Worm (Caenorhabditis elegans): Measurements from ENCODE around the gene bli-5.
A peak's percentile ranks its signal among the peaks of the same experiment; 100 is the strongest.

Gene bli-5

ce11 chrIII:13465918-13466592 lies 36.5 kb upstream of the bli-5 start, which contains the start of gene cdk-5 (continued):
- TF ChIP-seq ztf-26 (tag; optimal IDR thresholded peaks at IDR 0.05) (no peak), ceh-40 (GFP tag; IDR thresholded peaks at IDR 0.05) (no peak), hlh-12 (tag; optimal IDR thresholded peaks at IDR 0.05) (no peak), tlf-1 (GFP tag; optimal IDR thresholded peaks at IDR 0.05) (peak; percentile 68), B0035.1 (tag; optimal IDR thresholded peaks at IDR 0.05) (no peak), ztf-28 (GFP tag; IDR thresholded peaks at IDR 0.05) (no peak), Y53G8AR.9 (GFP tag; conservative IDR thresholded peaks at IDR 0.05) (peak; percentile 87; the same call in 1 of the 2 replicates), bed-2 (GFP tag; IDR thresholded peaks at IDR 0.05) (no peak), mcd-1 (GFP tag; IDR thresholded peaks at IDR 0.05) (peak; percentile 68), F52B5.7 (tag; optimal IDR thresholded peaks at IDR 0.05) (no peak), ceh-27 (GFP tag; optimal IDR thresholded peaks at IDR 0.05) (peak; percentile 27), hsf-1 (GFP tag; IDR thresholded peaks at IDR 0.05) (peak; percentile 76), him-1 (tag; optimal IDR thresholded peaks at IDR 0.05) (no peak), egl-18 (GFP tag; IDR thresholded peaks at IDR 0.05) (no peak), F33H1.4 (GFP tag; IDR thresholded peaks at IDR 0.05) (peak; percentile 75), F57A8.1 (GFP tag; optimal IDR thresholded peaks at IDR 0.05) (no peak), nfyb-1 (GFP tag; IDR thresholded peaks at IDR 0.05) (peak; percentile 81), madf-6 (GFP tag; IDR thresholded peaks at IDR 0.05) (peak; percentile 66), T07F8.4 (tag; optimal IDR thresholded peaks at IDR 0.05) (no peak), K11D2.4 (GFP tag; IDR thresholded peaks at IDR 0.05) (peak; percentile 69), ama-1 (optimal IDR thresholded peaks at IDR 0.05) (no peak), ama-1 (GFP tag; optimal IDR thresholded peaks at IDR 0.05) (no peak), lir-1 (GFP tag; conservative IDR thresholded peaks at IDR 0.05) (no peak), Y53F4B.3 (GFP tag; IDR thresholded peaks at IDR 0.05) (no peak), pha-4 (tag; optimal IDR thresholded peaks at IDR 0.05) (peak; percentile 69), nhr-179 (tag; optimal IDR thresholded peaks at IDR 0.05) (no peak), let-607 (tag; optimal IDR thresholded peaks at IDR 0.05) (peak in 1 of 2 experiments; percentile 46), snpc-1.3 (tag; optimal IDR thresholded peaks at IDR 0.05; ENCODE audit: insufficient read depth) (peak; percentile 24), madf-8 (GFP tag; conservative IDR thresholded peaks at IDR 0.05) (no peak), lin-35 (GFP tag; optimal IDR thresholded peaks at IDR 0.05) (peak in 1 of 3 experiments; percentile 82), cebp-2 (GFP tag; IDR thresholded peaks at IDR 0.05) (no peak), madf-3 (GFP tag; IDR thresholded peaks at IDR 0.05) (no peak), Y79H2A.3 (GFP tag; conservative IDR thresholded peaks at IDR 0.05) (no peak), sea-2 (GFP tag; IDR thresholded peaks at IDR 0.05) (no peak), repo-1 (tag; optimal IDR thresholded peaks at IDR 0.05) (peak; percentile 69), atf-7 (tag; optimal IDR thresholded peaks at IDR 0.05) (peak; percentile 16), D2030.7 (GFP tag; IDR thresholded peaks at IDR 0.05) (peak; percentile 72; the same call in 1 of the 2 replicates), Y67H2A.10 (GFP tag; conservative IDR thresholded peaks at IDR 0.05) (no peak), madf-10 (tag; optimal IDR thresholded peaks at IDR 0.05) (peak; percentile 15), attf-5 (GFP tag; optimal IDR thresholded peaks at IDR 0.05) (peak; percentile 18), let-526 (GFP tag; IDR thresholded peaks at IDR 0.05) (no peak), ets-4 (GFP tag; optimal IDR thresholded peaks at IDR 0.05) (no peak), ztf-6 (GFP tag; IDR thresholded peaks at IDR 0.05) (no peak), sdz-38 (tag; optimal IDR thresholded peaks at IDR 0.05) (no peak), aptf-3 (GFP tag; IDR thresholded peaks at IDR 0.05) (no peak), lin-26 (GFP tag; IDR thresholded peaks at IDR 0.05) (no peak), F22D6.2 (tag; optimal IDR thresholded peaks at IDR 0.05) (no peak), ztf-18 (tag; optimal IDR thresholded peaks at IDR 0.05) (peak; percentile 96), K12H6.12 (tag; optimal IDR thresholded peaks at IDR 0.05) (peak; percentile 19)

Data from whole organism, young adult.